Worm (Caenorhabditis elegans) whole organism, mixed stage, embryonic: ENCODE measurements around the gene ttr-43.
A peak's percentile ranks its signal among the peaks of the same experiment; 100 is the strongest.

Experiments used
- M03D4.4 ChIP-seq: sonication (generic microtip); optimal IDR thresholded peaks from 2 replicates; lab custom pipeline; 2017; ENCODE audit warnings: mild to moderate bottlenecking, missing genetic modification characterization, missing compliant biosample characterization
- bed-3 ChIP-seq: fragments of 200-800 bp; sonication (Bioruptor generic); optimal IDR thresholded peaks from 3 replicates; lab custom pipeline; 2018; ENCODE audit warnings: mild to moderate bottlenecking, missing genetic modification characterization, moderate library complexity, missing compliant biosample characterization
- blmp-1 ChIP-seq: fragments of 150-350 bp; optimal IDR thresholded peaks from 2 replicates; lab custom pipeline; 2014; ENCODE audit warnings: missing biosample characterization, missing genetic modification characterization
- ceh-39 ChIP-seq: fragments of 150-350 bp; optimal IDR thresholded peaks from 2 replicates; lab custom pipeline; 2014; ENCODE audit warnings: missing biosample characterization, missing genetic modification characterization
- ceh-43 ChIP-seq: fragments of 200-800 bp; sonication (Bioruptor generic); optimal IDR thresholded peaks from 2 replicates; lab custom pipeline; 2018; ENCODE audit warnings: mild to moderate bottlenecking, missing genetic modification characterization, moderate library complexity, missing compliant biosample characterization
- ceh-83 ChIP-seq: fragments of 200-800 bp; sonication (Bioruptor generic); optimal IDR thresholded peaks from 2 replicates; lab custom pipeline; 2018; ENCODE audit warnings: mild to moderate bottlenecking, missing genetic modification characterization, missing compliant biosample characterization
- ces-1 ChIP-seq: fragments of 150-350 bp; optimal IDR thresholded peaks from 2 replicates; lab custom pipeline; 2014; ENCODE audit warnings: missing biosample characterization, missing genetic modification reagents, missing genetic modification characterization
- cnd-1 ChIP-seq: fragments of 200-800 bp; sonication (Bioruptor generic); optimal IDR thresholded peaks from 2 replicates; lab custom pipeline; 2018; ENCODE audit warnings: mild to moderate bottlenecking, missing genetic modification characterization, missing compliant biosample characterization
- drap-1 ChIP-seq: fragments of 200-800 bp; sonication (Bioruptor generic); optimal IDR thresholded peaks from 3 replicates; lab custom pipeline; 2018; ENCODE audit warnings: mild to moderate bottlenecking, missing genetic modification characterization, missing compliant biosample characterization
- elt-1 ChIP-seq: sonication (generic microtip); optimal IDR thresholded peaks from 2 replicates; lab custom pipeline; 2017; ENCODE audit warnings: missing genetic modification characterization, mild to moderate bottlenecking, missing compliant biosample characterization, antibody characterized with exemption, moderate library complexity, borderline replicate concordance; ENCODE audit not compliant: insufficient read depth
- elt-3 ChIP-seq: fragments of 150-350 bp; optimal IDR thresholded peaks from 2 replicates; lab custom pipeline; 2014; ENCODE audit warnings: missing biosample characterization, missing genetic modification characterization
- flh-1 ChIP-seq: fragments of 200-800 bp; sonication (Bioruptor generic); optimal IDR thresholded peaks from 2 replicates; lab custom pipeline; 2018; ENCODE audit warnings: mild to moderate bottlenecking, missing genetic modification characterization, moderate library complexity, missing compliant biosample characterization
- ham-2 ChIP-seq: fragments of 200-800 bp; sonication (Bioruptor generic); optimal IDR thresholded peaks from 2 replicates; lab custom pipeline; 2018; ENCODE audit warnings: mild to moderate bottlenecking, missing genetic modification characterization, missing compliant biosample characterization
- hlh-1 ChIP-seq: fragments of 150-350 bp; optimal IDR thresholded peaks from 2 replicates; lab custom pipeline; 2014; ENCODE audit warnings: missing biosample characterization, missing genetic modification reagents, missing genetic modification characterization
- lin-13 ChIP-seq: fragments of 150-350 bp; optimal IDR thresholded peaks from 2 replicates; lab custom pipeline; 2014; ENCODE audit warnings: missing biosample characterization, missing genetic modification characterization
- lin-32 ChIP-seq: fragments of 200-800 bp; sonication (Bioruptor generic); optimal IDR thresholded peaks from 2 replicates; lab custom pipeline; 2018; ENCODE audit warnings: mild to moderate bottlenecking, missing genetic modification characterization, missing compliant biosample characterization
- lsy-2 ChIP-seq: fragments of 150-350 bp; optimal IDR thresholded peaks from 2 replicates; lab custom pipeline; 2014; ENCODE audit warnings: missing biosample characterization, missing genetic modification characterization
- mab-5 ChIP-seq: fragments of 150-350 bp; optimal IDR thresholded peaks from 2 replicates; lab custom pipeline; 2014; ENCODE audit warnings: missing biosample characterization, missing genetic modification characterization
- mep-1 ChIP-seq: fragments of 150-350 bp; optimal IDR thresholded peaks from 2 replicates; lab custom pipeline; 2017; ENCODE audit warnings: missing biosample characterization, missing genetic modification reagents, missing genetic modification characterization, inconsistent platforms
- mls-2 ChIP-seq: sonication (generic microtip); optimal IDR thresholded peaks from 2 replicates; lab custom pipeline; 2016; ENCODE audit warnings: mild to moderate bottlenecking, missing genetic modification characterization, moderate library complexity, missing compliant biosample characterization
- nhr-12 ChIP-seq: fragments of 150-350 bp; optimal IDR thresholded peaks from 2 replicates; lab custom pipeline; 2014; ENCODE audit warnings: missing biosample characterization, missing genetic modification characterization
- nhr-2 ChIP-seq: fragments of 150-350 bp; optimal IDR thresholded peaks from 2 replicates; lab custom pipeline; 2014; ENCODE audit warnings: missing biosample characterization, missing genetic modification characterization
- nhr-237 ChIP-seq: fragments of 150-350 bp; optimal IDR thresholded peaks from 2 replicates; lab custom pipeline; 2014; ENCODE audit warnings: missing biosample characterization, missing genetic modification characterization
- nhr-28 ChIP-seq: fragments of 150-350 bp; optimal IDR thresholded peaks from 2 replicates; lab custom pipeline; 2014; ENCODE audit warnings: missing biosample characterization, missing genetic modification characterization
- nhr-76 ChIP-seq: sonication (generic microtip); optimal IDR thresholded peaks from 2 replicates; lab custom pipeline; 2017; ENCODE audit warnings: missing biosample characterization, missing genetic modification characterization
- sem-2 ChIP-seq: fragments of 200-800 bp; sonication (Bioruptor generic); optimal IDR thresholded peaks from 2 replicates; lab custom pipeline; 2018; ENCODE audit warnings: mild to moderate bottlenecking, missing genetic modification characterization, missing compliant biosample characterization
- snpc-4 ChIP-seq: fragments of 150-350 bp; optimal IDR thresholded peaks from 2 replicates; lab custom pipeline; 2014; ENCODE audit warnings: missing biosample characterization, missing genetic modification characterization
- sptf-1 ChIP-seq: sonication (generic microtip); optimal IDR thresholded peaks from 2 replicates; lab custom pipeline; 2017; ENCODE audit warnings: mild to moderate bottlenecking, missing genetic modification characterization, moderate library complexity, missing compliant biosample characterization
- unc-120 ChIP-seq: sonication (generic microtip); optimal IDR thresholded peaks from 2 replicates; lab custom pipeline; 2017; ENCODE audit warnings: missing genetic modification characterization, missing compliant biosample characterization; ENCODE audit not compliant: poor library complexity, severe bottlenecking
- unc-62 ChIP-seq: fragments of 150-350 bp; optimal IDR thresholded peaks from 2 replicates; lab custom pipeline; 2014; ENCODE audit warnings: missing biosample characterization, missing genetic modification reagents, missing genetic modification characterization
- zip-8 ChIP-seq: fragments of 150-350 bp; optimal IDR thresholded peaks from 2 replicates; lab custom pipeline; 2014; ENCODE audit warnings: missing biosample characterization, missing genetic modification characterization
- ztf-11 ChIP-seq: fragments of 150-350 bp; optimal IDR thresholded peaks from 2 replicates; lab custom pipeline; 2014; ENCODE audit warnings: missing biosample characterization, missing genetic modification characterization

The ttr-43 gene

DNA sequence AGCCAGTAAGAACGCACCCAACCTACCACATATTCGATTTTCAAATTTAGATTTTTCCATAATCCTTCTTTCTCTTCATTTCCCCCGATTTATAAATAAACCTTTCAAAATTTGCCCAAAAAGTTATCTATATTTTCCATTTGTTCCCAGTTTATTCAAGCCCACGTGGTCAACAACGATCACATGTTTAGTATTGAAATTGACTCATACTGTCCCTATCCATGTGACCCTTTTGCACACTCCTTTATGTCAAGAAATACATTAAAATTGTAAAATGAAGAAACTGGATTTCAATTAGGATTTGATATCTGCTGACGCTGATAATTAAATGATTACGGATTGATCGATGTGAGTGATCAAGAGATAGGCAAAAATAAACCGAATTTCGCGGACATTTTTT lies 44.7 kb upstream of the ttr-43 start:
- TF ChIP-seq elt-1 = no peak
- no peak for TF ChIP-seq lin-32 (GFP tag; lab: Kevin White, UChicago)
- TF ChIP-seq mab-5 (tag; lab: Kevin White, UChicago) = no peak
- no peak for TF ChIP-seq nhr-237 (tag; lab: Kevin White, UChicago)
- no peak for TF ChIP-seq ham-2 (GFP tag; lab: Kevin White, UChicago)
- TF ChIP-seq hlh-1 (tag; lab: Kevin White, UChicago) = no peak
- TF ChIP-seq nhr-76 = no peak
- no peak for TF ChIP-seq ceh-43 (GFP tag; lab: Kevin White, UChicago)
- no peak for TF ChIP-seq zip-8
- TF ChIP-seq ceh-83 = no peak
- no peak for TF ChIP-seq lin-13 (tag; lab: Kevin White, UChicago)
- TF ChIP-seq elt-3 (tag; lab: Kevin White, UChicago) = no peak
- TF ChIP-seq mep-1 = no peak
- TF ChIP-seq sem-2 (GFP tag; lab: Kevin White, UChicago) = no peak
- no peak for TF ChIP-seq sptf-1
- TF ChIP-seq nhr-28 = no peak
- TF ChIP-seq bed-3 (GFP tag; lab: Kevin White, UChicago) = no peak
- TF ChIP-seq drap-1 (GFP tag; lab: Kevin White, UChicago) = no peak
- TF ChIP-seq M03D4.4 = no peak
- TF ChIP-seq snpc-4 = no peak

- TF ChIP-seq snpc-4 = no peak
- no peak for TF ChIP-seq M03D4.4
- TF ChIP-seq mls-2 (tag; lab: Kevin White, UChicago) = no peak
- TF ChIP-seq nhr-2 = no peak
- TF ChIP-seq hlh-1 (tag; lab: Kevin White, UChicago) = no peak
- TF ChIP-seq elt-1 = no peak
- TF ChIP-seq lsy-2 (tag; lab: Kevin White, UChicago) = no peak
- TF ChIP-seq ztf-11 = no peak
- no peak for TF ChIP-seq lin-32 (GFP tag; lab: Kevin White, UChicago)
- TF ChIP-seq nhr-76 = no peak
- TF ChIP-seq nhr-28 = no peak
- TF ChIP-seq cnd-1 (tag; lab: Kevin White, UChicago) = no peak
- no peak for TF ChIP-seq flh-1 (GFP tag; lab: Kevin White, UChicago)
- TF ChIP-seq ceh-83 = no peak
- TF ChIP-seq blmp-1 (tag; lab: Kevin White, UChicago) = no peak
- TF ChIP-seq sem-2 (GFP tag; lab: Kevin White, UChicago) = no peak
These were observed 44.2 kb upstream of the ttr-43 start for ce11 chrV:12634746-12635145.

DNA sequence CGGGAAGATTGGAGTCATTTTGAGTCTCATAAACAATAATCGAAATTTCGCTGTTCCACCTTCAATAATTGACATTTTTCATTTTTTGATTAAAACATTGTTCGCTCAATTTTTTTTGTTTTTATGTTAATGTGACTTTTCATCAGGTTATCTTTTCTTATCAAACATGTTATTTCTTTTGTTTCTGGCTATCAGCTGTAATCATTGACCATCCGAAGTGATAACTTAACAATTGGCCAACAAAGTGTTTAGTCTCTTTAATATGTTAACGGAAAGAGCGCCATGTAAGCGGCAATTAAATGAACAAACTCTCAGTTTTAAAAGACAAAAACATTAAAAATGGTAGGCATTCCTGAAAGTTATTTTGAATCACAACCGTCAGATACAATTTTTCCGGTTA lies 43.5 kb upstream of the ttr-43 start:
- no peak for TF ChIP-seq blmp-1 (tag; lab: Kevin White, UChicago)
- TF ChIP-seq unc-62 (GFP tag; lab: Kevin White, UChicago) = no peak
- TF ChIP-seq unc-120 = no peak
- no peak for TF ChIP-seq elt-1
- no peak for TF ChIP-seq sem-2 (GFP tag; lab: Kevin White, UChicago)
- TF ChIP-seq ces-1 = no peak
- TF ChIP-seq mls-2 (tag; lab: Kevin White, UChicago) = no peak
- no peak for TF ChIP-seq nhr-2
- TF ChIP-seq snpc-4 = no peak
- TF ChIP-seq nhr-12 (tag; lab: Kevin White, UChicago) = no peak

DNA sequence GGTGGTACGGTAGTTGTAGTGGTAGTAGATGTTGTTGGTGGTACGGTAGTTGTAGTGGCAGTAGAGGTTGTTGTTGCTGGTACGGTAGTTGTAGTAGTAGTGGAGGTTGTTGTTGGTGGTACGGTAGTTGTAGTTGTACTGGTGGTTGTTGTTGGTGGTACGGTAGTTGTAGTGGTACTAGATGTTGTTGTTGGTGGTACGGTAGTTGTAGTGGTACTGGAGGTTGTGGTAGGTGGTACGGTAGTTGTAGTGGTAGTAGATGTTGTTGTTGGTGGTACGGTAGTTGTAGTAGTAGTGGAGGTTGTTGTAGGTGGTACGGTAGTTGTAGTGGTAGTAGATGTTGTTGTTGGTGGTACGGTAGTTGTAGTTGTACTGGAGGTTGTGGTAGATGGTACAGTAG lies 42.5 kb upstream of the ttr-43 start:
- TF ChIP-seq flh-1 (GFP tag; lab: Kevin White, UChicago) = peak; percentile 19
- TF ChIP-seq ham-2 (GFP tag; lab: Kevin White, UChicago) = no peak

- TF ChIP-seq ceh-39 (tag; lab: Kevin White, UChicago) (no peak), mls-2 (tag; lab: Kevin White, UChicago) (no peak), nhr-76 (no peak), cnd-1 (tag; lab: Kevin White, UChicago) (no peak)
These were observed 41.5 kb upstream of the ttr-43 start, which contains the start of gene srx-113 for ce11 chrV:12632048-12632447. TSS of gene srx-113 (minus strand) at chrV:12632148.

ce11 chrV:12629743-12630142 lies 39.2 kb upstream of the ttr-43 start, which contains the start of gene F56H9.6:
TSS of gene F56H9.6 (minus strand) at chrV:12629843.
- TF ChIP-seq sem-2 (GFP tag; lab: Kevin White, UChicago) (no peak), drap-1 (GFP tag; lab: Kevin White, UChicago) (no peak), mab-5 (tag; lab: Kevin White, UChicago) (no peak), unc-120 (no peak), mls-2 (tag; lab: Kevin White, UChicago) (no peak), lin-13 (tag; lab: Kevin White, UChicago) (no peak), nhr-12 (tag; lab: Kevin White, UChicago) (no peak), zip-8 (no peak), nhr-2 (no peak), M03D4.4 (no peak), ceh-39 (tag; lab: Kevin White, UChicago) (no peak), blmp-1 (tag; lab: Kevin White, UChicago) (no peak), flh-1 (GFP tag; lab: Kevin White, UChicago) (no peak), hlh-1 (tag; lab: Kevin White, UChicago) (no peak), ztf-11 (no peak), mep-1 (no peak)
